Fruit fly (Drosophila melanogaster): ENCODE data around the gene CG42821.

Gene CG42821

DNA sequence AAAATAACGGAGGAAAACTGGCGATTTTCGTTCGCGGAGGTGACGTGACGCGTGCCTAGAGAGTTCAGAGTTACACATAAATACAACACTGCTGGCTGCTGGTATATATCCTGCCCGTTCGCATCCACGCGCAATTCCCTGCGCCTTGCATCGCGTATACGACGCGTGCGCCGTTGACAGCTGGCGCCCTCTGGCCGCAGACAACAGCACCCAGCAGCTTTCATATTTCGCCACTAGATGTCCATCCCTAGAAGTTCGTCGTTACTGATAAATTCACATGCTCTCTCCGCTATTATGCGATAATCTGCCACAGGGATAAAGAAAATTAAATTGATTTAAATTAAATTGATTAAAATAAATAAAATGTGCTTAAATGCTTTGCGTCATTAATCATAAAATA, 10.4 kb upstream of the CG42821 start, which contains the start of gene Sur-8:
Gene Sur-8, minus strand, starts transcription at position 82 of the 400 bp plus-strand sequence.
- TF ChIP-seq CTCF (optimal IDR thresholded peaks at IDR 0.05), result peak; percentile 90 to 92
- no peak for TF ChIP-seq CG8478 (optimal IDR thresholded peaks at IDR 0.05)

DNA sequence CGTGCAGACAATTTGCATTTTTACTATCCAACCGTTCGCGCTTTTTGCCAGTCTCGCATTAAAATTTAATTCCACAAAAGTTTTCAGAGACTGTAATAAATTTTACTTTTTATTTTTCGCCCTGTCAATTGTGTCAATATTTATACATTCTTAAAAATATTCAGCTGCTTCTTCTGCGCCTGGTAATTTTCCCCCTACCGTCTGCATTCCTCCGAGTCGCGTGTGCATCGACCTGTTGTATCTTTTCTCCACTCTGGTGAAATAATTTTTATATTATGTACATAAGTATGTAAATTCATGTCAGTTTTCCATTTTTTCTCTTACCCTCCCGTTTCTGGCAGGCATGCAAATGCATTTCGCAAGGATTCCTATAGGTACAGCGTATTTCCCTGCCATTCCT, 9.7 kb upstream of the CG42821 start, which contains the start of gene CG34279:
Gene CG34279, minus strand, starts transcription at position 101 of the 400 bp plus-strand sequence.
- TF ChIP-seq CTCF (optimal IDR thresholded peaks at IDR 0.05), result no peak
- no peak for TF ChIP-seq CG8478 (optimal IDR thresholded peaks at IDR 0.05)

DNA sequence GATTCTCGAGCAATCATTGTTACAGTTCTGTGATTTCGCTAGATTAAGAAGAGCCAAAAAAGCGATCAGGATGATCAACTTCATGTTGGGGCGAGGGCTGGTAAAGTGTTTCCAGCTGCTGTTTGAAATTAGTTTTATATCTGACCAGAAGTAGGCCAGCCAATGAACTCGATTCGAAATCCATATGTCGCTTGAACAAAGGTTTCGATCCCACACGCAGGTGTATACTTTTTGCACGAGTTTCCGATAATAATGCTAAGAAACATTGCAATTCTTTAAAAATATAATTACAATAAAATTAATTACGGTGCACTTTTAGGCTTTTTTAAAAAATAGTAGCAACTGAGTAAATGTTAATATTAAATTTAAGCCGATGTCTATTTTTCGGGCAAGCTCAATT, 9.3 kb upstream of the CG42821 start, which contains the start of gene CG34280:
Gene CG34280, minus strand, starts transcription at position 101 of the 400 bp plus-strand sequence.
- TF ChIP-seq CG8478 (optimal IDR thresholded peaks at IDR 0.05) (no peak), CTCF (optimal IDR thresholded peaks at IDR 0.05) (no peak)

DNA sequence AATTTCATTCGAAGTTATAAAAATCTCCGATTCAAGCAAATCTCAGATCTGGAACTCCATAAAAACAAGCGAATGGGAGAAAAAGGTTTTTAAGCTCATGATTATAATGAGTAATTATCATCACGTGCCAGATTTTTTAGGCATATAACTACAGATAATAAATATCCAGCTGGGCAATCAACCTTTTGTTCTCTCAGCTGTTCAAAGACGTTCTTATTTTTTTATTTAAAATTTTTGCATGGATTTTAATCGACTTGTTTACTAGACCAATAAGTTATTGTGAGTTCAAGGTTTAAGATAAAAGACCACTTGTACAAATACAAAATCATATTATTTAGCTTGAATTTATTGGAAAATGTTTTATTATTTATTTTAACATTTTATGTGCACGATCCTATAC, 8.7 kb upstream of the CG42821 start:
- TF ChIP-seq CG8478 (optimal IDR thresholded peaks at IDR 0.05) (no peak), CTCF (optimal IDR thresholded peaks at IDR 0.05) (no peak)

DNA sequence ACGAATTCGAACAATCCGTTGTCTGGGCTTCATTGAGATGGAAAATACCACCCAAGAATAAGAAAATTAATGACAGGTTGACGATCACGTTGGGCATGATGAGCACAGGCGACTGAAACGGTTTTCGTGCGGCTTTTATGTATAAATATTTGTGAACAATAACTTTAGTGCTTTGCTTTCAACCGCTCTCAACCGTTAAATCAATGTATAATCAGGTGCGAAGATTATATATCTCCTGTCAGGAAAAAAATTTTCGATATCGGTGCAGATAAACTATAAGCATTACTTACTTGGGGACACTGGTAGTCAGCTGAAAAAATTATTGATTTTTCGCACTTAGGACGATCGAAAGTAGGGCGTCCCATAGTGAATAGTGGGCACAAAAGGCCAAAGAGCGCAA, 7.9 kb upstream of the CG42821 start, which contains the start of gene CG42823:
Gene CG42823, minus strand, starts transcription at position 101 of the 400 bp plus-strand sequence.
- TF ChIP-seq CTCF (optimal IDR thresholded peaks at IDR 0.05) (no peak), CG8478 (optimal IDR thresholded peaks at IDR 0.05) (no peak)

DNA sequence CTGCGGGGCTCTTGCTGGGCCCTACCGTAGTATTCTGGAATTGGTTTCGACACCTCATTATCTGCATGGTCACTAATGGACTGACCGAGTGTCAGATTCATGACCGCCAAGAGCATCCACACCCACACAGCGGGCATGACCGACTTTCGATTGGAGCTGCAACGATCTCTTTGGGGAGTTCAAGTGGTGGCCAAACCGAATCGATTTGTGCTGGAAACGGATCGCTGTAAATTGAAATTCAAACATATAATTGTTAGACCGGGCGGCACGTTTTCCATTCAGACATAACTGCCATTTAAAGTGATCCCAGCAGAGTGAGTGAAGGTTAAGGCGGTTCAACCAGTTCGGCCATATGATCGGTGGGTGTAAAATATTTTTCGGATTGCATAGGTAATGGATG, 6.5 kb upstream of the CG42821 start, which contains the start of the genes CG42824 and CG42798:
Gene CG42824, minus strand, starts transcription at position 101 of the 400 bp plus-strand sequence.
Gene CG42798, plus strand, starts transcription at position 268 of the 400 bp plus-strand sequence.
- TF ChIP-seq CG8478 (optimal IDR thresholded peaks at IDR 0.05) (no peak), CTCF (optimal IDR thresholded peaks at IDR 0.05) (no peak)

DNA sequence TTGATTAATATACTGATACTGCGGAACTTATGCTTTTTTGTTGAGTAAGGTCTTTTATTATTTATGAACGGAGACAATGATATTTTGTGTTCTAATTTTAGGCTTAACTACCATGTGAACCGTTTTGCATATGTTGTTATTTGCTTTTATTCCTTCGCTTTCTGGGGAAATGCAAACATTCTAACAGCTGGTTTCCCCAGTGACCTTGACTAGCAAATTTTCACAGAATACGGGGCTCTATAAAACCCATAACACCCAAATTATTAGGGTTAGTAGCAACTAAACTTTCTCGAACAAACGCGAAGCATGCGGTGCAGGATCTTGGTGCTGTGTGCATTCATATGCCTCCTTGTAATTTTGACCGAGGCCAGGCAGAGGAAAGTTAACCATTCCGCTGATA, 5.3 kb upstream of the CG42821 start, which contains the start of gene CG17283:
Gene CG17283, plus strand, starts transcription at position 301 of the 400 bp plus-strand sequence.
- TF ChIP-seq CTCF (optimal IDR thresholded peaks at IDR 0.05) (no peak), CG8478 (optimal IDR thresholded peaks at IDR 0.05) (no peak)

DNA sequence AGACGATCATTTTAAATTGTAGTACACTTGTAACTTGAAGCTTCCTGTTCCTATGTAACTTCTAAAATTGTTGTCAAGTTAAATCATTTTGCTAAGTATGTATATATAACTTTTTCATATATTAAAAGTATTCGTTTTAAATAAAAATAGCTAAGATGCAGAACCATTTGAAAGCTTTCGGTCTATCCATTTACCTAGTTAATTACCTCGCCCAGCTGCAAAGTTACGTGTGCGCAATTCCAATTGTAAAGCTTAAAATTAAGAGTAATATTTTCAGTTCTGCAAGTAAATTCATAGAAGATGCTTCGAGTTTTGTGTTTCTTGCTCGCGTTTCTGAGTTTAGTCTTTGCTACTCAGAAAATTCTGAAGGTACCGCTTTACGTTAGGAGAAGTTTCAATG, 3.6 kb upstream of the CG42821 start, which contains the start of gene CG5860:
Gene CG5860, plus strand, starts transcription at position 301 of the 400 bp plus-strand sequence.
- TF ChIP-seq CTCF (optimal IDR thresholded peaks at IDR 0.05), result no peak
- TF ChIP-seq CG8478 (optimal IDR thresholded peaks at IDR 0.05), result no peak

DNA sequence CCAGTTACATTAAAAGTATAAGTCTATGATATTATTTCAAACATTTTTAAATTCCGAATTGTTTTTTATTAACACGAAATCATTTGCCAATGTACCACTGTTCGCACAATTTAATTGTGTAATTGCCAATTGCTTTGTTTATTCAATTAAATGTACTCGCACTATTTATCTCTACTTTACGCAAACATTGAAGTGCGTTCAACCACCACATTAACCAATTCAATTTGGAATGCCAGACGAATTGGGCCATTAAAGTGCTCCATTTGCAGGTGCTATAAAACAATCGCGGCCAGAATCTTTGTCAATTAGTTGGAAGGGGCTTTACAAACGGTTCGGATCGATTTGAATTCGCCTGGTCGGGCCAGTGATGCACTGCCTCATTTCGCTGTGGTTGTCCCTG, 2.1 kb upstream of the CG42821 start, which contains the start of gene CG5863:
Gene CG5863, plus strand, starts transcription at position 301 of the 400 bp plus-strand sequence.
- no peak for TF ChIP-seq CTCF (optimal IDR thresholded peaks at IDR 0.05)
- TF ChIP-seq CG8478 (optimal IDR thresholded peaks at IDR 0.05), result no peak

DNA sequence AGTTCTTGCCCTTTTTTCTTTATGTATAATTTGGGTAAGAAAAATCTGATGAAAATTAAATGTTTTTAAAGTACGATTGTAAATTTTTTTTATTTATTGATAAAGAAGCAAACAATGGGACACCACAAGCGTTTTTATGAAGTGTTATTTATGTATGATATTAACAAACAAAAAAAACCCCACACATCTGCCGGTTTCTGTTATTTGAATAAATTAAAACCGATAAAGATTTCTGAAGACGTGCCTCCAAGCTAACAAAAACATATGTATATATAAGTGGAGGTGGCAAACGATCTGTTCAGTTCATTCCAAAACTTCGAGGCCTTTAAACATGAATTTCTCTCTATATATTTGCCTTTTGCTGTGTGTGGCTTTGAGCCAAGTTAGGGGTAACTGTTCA, 724 bp downstream of the CG42821 start, which contains the start of gene CG42822:
Gene CG42822, plus strand, starts transcription at position 301 of the 400 bp plus-strand sequence.
- TF ChIP-seq CTCF (optimal IDR thresholded peaks at IDR 0.05) (no peak), CG8478 (optimal IDR thresholded peaks at IDR 0.05) (no peak)

DNA sequence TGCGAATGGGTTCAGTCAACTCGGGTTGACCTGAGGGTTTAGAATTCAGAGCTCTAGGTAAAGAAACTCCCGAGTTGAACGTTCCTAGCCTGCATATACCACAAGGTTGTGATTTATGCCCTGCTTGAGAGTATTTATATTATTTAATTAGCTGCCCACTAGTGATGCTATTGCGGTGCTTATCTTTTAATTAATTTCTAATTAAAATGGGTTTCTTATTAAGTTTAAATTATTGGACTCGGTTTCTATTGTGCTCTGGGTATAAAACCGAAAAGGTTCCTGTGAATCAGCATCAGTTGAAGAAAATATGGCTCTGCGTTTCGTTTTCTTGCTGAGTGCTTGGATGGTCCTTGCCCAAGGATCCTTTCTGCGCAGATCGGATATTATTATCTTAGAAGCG, 2.6 kb downstream of the CG42821 start, which contains the start of gene CG5866:
Gene CG5866, plus strand, starts transcription at position 301 of the 400 bp plus-strand sequence.
- TF ChIP-seq CTCF (optimal IDR thresholded peaks at IDR 0.05), result no peak
- TF ChIP-seq CG8478 (optimal IDR thresholded peaks at IDR 0.05), result no peak

DNA sequence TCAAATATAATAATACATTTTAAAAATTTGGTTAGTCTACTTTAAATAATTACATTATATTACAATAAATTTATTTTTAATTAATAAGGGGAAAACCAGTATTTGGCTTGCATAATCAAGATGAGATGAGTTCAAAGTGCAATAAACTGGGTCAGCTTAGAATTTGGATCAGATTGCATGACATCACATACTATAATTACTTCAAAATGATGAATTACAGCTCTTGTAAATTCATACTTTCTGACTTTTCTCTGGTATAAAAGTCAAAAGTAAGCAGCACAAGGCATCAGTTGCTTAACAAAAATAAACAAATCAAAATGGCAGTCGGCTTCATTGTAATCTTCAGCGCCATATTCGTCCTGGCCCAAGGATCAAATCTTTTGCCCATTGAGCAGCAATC, 4.3 kb downstream of the CG42821 start, which contains the start of gene CG33333:
Gene CG33333, plus strand, starts transcription at position 301 of the 400 bp plus-strand sequence.
- TF ChIP-seq CG8478 (optimal IDR thresholded peaks at IDR 0.05) (no peak), CTCF (optimal IDR thresholded peaks at IDR 0.05) (no peak)

DNA sequence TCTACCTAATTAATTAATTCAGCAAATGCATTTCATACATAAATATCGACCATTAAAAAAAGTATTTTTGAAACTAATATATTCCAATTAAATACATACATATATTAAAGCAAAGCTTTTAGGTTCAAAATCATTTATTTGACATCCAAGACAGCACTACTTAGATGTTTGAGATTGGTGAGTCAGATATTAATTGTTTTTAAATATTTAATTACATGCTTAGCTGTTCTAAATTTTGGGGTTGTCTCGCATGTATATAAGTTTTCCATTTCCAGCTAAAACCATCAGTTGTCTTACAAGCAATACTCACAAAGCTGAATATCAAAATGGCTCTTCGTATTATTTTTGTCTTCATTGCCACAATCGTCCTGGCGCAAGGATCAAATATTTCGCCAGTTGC, 5.6 kb downstream of the CG42821 start, which contains the start of gene CG42834:
Gene CG42834, plus strand, starts transcription at position 301 of the 400 bp plus-strand sequence.
- no peak for TF ChIP-seq CTCF (optimal IDR thresholded peaks at IDR 0.05)
- no peak for TF ChIP-seq CG8478 (optimal IDR thresholded peaks at IDR 0.05)

DNA sequence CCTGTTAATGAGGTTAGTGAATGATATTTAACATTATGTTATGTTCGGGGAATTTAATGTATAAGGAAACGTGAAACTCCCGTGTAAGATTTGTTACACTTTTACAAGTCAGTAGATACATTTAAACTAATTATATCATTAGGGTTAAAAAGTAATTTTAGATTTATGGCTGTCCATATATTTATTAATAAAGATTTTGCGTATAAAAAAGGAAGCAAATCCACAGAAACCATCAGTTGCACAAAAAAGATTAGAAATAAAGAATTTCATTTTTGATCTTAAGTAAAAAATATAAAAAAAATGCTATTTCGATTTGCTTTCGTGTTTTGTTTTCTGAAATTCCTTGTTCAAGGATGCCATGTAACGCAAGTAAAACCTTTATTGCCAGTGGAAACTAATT, 7.5 kb downstream of the CG42821 start, which contains the start of gene CG42835:
Gene CG42835, plus strand, starts transcription at position 301 of the 400 bp plus-strand sequence.
- TF ChIP-seq CTCF (optimal IDR thresholded peaks at IDR 0.05) (no peak), CG8478 (optimal IDR thresholded peaks at IDR 0.05) (no peak)

DNA sequence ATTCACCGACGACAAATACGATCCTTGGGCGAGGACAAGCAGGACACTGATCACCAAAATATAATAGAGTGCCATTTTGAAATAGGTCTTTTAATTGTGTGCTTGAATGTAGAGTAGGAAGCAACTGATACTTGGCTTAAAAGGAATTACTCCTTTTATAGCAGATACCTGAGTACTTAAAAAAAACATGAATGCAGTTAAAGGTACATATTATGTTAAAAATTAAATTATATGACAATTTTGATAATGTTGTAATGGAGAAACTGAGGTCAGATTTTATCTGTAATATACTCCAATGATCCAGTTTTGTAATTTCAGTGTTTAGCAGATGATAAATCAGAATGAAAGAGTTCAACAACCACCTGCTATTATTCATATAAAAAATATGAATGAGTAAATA, 9.2 kb downstream of the CG42821 start, which contains the start of gene CG14332:
Gene CG14332, minus strand, starts transcription at position 101 of the 400 bp plus-strand sequence.
- TF ChIP-seq CTCF (optimal IDR thresholded peaks at IDR 0.05), result no peak
- no peak for TF ChIP-seq CG8478 (optimal IDR thresholded peaks at IDR 0.05)

DNA sequence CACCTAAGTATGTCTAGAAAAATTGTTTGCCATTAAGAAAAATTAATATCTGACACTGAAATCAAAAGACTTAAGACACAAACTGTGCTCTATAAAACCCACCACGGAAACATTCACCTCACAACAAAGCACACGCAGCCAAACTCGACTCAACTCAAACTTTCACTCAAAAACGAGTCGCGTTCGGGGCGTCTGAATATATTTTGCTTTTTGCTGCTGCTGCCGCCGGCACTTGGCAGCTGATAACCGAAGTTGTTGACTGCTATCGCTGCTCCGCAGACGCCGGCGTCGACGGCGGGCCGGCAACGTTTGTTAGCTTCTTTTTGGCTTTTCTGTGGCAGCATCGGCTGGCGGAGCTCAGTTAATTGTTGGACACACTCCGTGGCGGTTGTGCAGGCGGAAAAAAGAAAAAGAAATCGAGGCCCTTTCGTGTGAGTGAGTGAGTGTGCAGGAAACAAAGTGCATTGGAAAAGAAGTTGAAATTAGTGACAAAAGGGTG, 12.6 kb downstream of the CG42821 start, which contains the start of gene cysu:
Gene cysu, plus strand, starts transcription at position 352 of the 499 bp plus-strand sequence.
- TF ChIP-seq CTCF (optimal IDR thresholded peaks at IDR 0.05) (no peak), CG8478 (optimal IDR thresholded peaks at IDR 0.05) (no peak)
